Worm (Caenorhabditis elegans) whole organism, L3 larva: ENCODE data around the gene F59D12.5.

Source experiments
- ceh-28 ChIP-seq: fragments of 150-350 bp; optimal IDR thresholded peaks from 2 replicates; lab custom pipeline; 2014; ENCODE audit warnings: missing biosample characterization, missing genetic modification reagents, missing genetic modification characterization
- elt-3 ChIP-seq, 3 experiments: fragments of 150-350 bp in 1 of 3; sonication (generic microtip) in 2 of 3; optimal IDR thresholded peaks; 2 replicates in 2 of 3; 4 replicates in 1 of 3; lab custom pipeline; 2014 to 2017; ENCODE audit warnings: missing biosample characterization in 3 of 3, missing genetic modification characterization in 3 of 3
- hmg-11 ChIP-seq: sonication (generic microtip); optimal IDR thresholded peaks from 2 replicates; lab custom pipeline; 2016; ENCODE audit warnings: missing genetic modification characterization, missing compliant biosample characterization
- jun-1 ChIP-seq: fragments of 150-350 bp; optimal IDR thresholded peaks from 2 replicates; lab custom pipeline; 2014; ENCODE audit warnings: missing biosample characterization, missing genetic modification reagents, missing genetic modification characterization
- lin-15B ChIP-seq: fragments of 150-350 bp; optimal IDR thresholded peaks from 2 replicates; lab custom pipeline; 2014; ENCODE audit warnings: missing biosample characterization, missing genetic modification characterization
- lin-39 ChIP-seq: fragments of 150-350 bp; optimal IDR thresholded peaks from 2 replicates; lab custom pipeline; 2018; ENCODE audit warnings: missing biosample characterization, missing genetic modification reagents, missing genetic modification characterization
- nhr-76 ChIP-seq: fragments of 150-350 bp; sonication (generic microtip); optimal IDR thresholded peaks from 5 replicates; lab custom pipeline; 2014; ENCODE audit warnings: missing biosample characterization, missing genetic modification characterization
- pha-4 ChIP-seq: fragments of 150-350 bp; optimal IDR thresholded peaks from 2 replicates; lab custom pipeline; 2014; ENCODE audit warnings: missing biosample characterization, missing genetic modification reagents, missing genetic modification characterization
- sea-2 ChIP-seq: fragments of 150-350 bp; sonication (generic microtip); optimal IDR thresholded peaks from 4 replicates; lab custom pipeline; 2014; ENCODE audit warnings: missing biosample characterization, missing genetic modification reagents, missing genetic modification characterization
- tbx-2 ChIP-seq: sonication (generic microtip); optimal IDR thresholded peaks from 2 replicates; lab custom pipeline; 2016; ENCODE audit warnings: mild to moderate bottlenecking, missing genetic modification characterization, missing compliant biosample characterization
- unc-62 ChIP-seq: fragments of 150-350 bp; sonication (generic microtip); optimal IDR thresholded peaks from 4 replicates; lab custom pipeline; 2014; ENCODE audit warnings: missing biosample characterization, missing genetic modification reagents, missing genetic modification characterization
- ztf-11 ChIP-seq: fragments of 150-350 bp; optimal IDR thresholded peaks from 2 replicates; lab custom pipeline; 2014; ENCODE audit warnings: missing biosample characterization, missing genetic modification characterization

DNA sequence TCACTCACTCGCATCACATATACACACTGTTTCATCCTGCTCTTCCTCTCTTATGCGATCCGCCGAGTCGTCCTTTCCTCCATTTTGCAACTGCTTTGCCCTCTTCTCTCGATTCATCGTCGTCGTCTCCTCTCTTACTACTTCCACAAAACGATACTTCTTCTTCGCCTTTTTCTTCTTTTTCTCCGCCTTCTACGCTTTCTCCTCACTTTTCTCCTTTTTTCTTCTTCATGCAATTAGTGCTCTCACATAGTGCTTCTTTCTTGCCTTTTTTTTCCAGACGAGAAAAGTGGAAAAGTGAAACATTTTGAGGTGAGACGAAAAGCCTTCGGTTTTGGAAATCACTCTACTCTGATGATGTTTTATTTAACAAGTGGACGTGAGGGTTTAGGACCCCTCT lies 12.4 kb upstream of the F59D12.5 start:
- no peak for TF ChIP-seq jun-1
- no peak for TF ChIP-seq sea-2 (GFP tag; lab: Kevin White, UChicago)
- TF ChIP-seq nhr-76 (tag; lab: Kevin White, UChicago) = no peak
- TF ChIP-seq ztf-11 (tag; lab: Kevin White, UChicago) = no peak
- no peak for TF ChIP-seq lin-15B
- TF ChIP-seq lin-39 (tag; lab: Kevin White, UChicago) = peak; percentile 14
- TF ChIP-seq hmg-11 (tag; lab: Kevin White, UChicago) = peak; percentile 6
- no peak for TF ChIP-seq tbx-2
- TF ChIP-seq unc-62 (GFP tag; lab: Kevin White, UChicago) = no peak
- no peak for TF ChIP-seq ceh-28 (tag; lab: Kevin White, UChicago)
- no peak for TF ChIP-seq pha-4
- TF ChIP-seq elt-3 (tag; optimal IDR thresholded peaks at IDR 0.05; lab: Kevin White, UChicago) = no peak
